Fruit fly (Drosophila melanogaster) whole organism: ENCODE measurements around the gene ebd1.

Experiments used
- CG8478 ChIP-seq: fragments of >200 bp; optimal IDR thresholded peaks from 2 replicates; lab custom pipeline; 2018; ENCODE audit warnings: inconsistent platforms
- Dll ChIP-seq: fragments of >200 bp; optimal IDR thresholded peaks from 2 replicates; lab custom pipeline; 2017
- EcR ChIP-seq, 2 experiments: fragments of >200 bp; optimal IDR thresholded peaks; 2 replicates each; lab custom pipeline; 2017; ENCODE audit warnings: missing biosample characterization in 2 of 2, missing genetic modification characterization in 2 of 2, missing genetic modification reagents in 2 of 2
- pan ChIP-seq: fragments of >200 bp; optimal IDR thresholded peaks from 2 replicates; lab custom pipeline; 2017
- psq ChIP-seq: fragments of >200 bp; optimal IDR thresholded peaks from 2 replicates; lab custom pipeline; 2017
- usp ChIP-seq: fragments of >200 bp; optimal IDR thresholded peaks from 2 replicates; lab custom pipeline; 2017; ENCODE audit warnings: missing biosample characterization, missing genetic modification characterization, mixed read lengths

Gene ebd1

dm6 chr3L:724518-725341, 39.4 kb upstream of the ebd1 start:
- TF ChIP-seq usp (no peak), pan (no peak), psq (lab: Kevin White, UChicago) (no peak), EcR (GFP tag; optimal IDR thresholded peaks at IDR 0.05; lab: Kevin White, UChicago) (no peak), CG8478 (lab: Kevin White, UChicago) (no peak), Dll (lab: Kevin White, UChicago) (no peak)

dm6 chr3L:723654-724461, 38.5 kb upstream of the ebd1 start:
- no peak for TF ChIP-seq Dll (lab: Kevin White, UChicago)
- no peak for TF ChIP-seq usp
- no peak for TF ChIP-seq EcR (GFP tag; optimal IDR thresholded peaks at IDR 0.05; lab: Kevin White, UChicago)
- TF ChIP-seq pan: no peak
- TF ChIP-seq psq (lab: Kevin White, UChicago): no peak
- no peak for TF ChIP-seq CG8478 (lab: Kevin White, UChicago)

DNA sequence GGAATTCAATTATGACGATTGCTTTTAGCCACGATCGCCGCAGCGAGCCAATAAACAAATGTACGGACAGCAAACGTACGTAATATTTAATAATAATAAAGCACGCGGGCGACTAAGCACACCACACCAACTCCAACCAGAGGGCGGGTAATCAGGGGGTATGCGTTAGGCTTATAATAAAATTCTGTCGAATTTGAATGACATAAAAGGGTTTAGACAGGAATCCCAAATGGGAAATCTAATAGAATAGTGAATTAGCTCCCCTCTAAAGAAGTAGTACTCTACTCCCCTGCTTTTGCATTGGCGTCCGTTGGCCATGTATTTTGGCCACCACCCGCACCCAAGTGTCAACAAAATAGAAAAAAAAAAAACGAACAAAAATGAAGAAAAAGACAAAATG, 37.0 kb upstream of the ebd1 start:
- TF ChIP-seq usp (no peak), CG8478 (lab: Kevin White, UChicago) (no peak), EcR (GFP tag; optimal IDR thresholded peaks at IDR 0.05; lab: Kevin White, UChicago) (no peak), Dll (lab: Kevin White, UChicago) (no peak), psq (lab: Kevin White, UChicago) (no peak), pan (no peak)

DNA sequence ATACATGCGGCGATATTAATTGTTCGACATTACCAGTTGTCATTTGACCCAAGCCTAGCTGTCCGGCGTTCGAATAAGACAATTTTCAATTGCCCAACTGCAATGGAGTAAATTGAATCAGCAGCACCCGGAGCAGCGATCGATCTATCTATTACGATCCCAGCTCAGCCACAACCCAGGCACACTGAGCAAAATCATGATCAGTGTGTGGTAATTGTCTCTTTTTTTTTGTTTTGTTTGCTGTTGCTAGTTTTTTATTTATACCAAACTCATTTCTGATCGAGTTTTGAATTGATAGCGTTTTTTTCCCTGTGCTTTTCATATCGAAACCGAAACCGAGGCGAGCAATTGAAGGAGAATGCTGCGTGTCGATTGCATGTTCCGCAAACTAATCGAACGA, 36.5 kb upstream of the ebd1 start:
- TF ChIP-seq usp: no peak
- no peak for TF ChIP-seq CG8478 (lab: Kevin White, UChicago)
- no peak for TF ChIP-seq Dll (lab: Kevin White, UChicago)
- TF ChIP-seq pan: no peak
- no peak for TF ChIP-seq psq (lab: Kevin White, UChicago)
- TF ChIP-seq EcR (GFP tag; optimal IDR thresholded peaks at IDR 0.05; lab: Kevin White, UChicago): no peak

DNA sequence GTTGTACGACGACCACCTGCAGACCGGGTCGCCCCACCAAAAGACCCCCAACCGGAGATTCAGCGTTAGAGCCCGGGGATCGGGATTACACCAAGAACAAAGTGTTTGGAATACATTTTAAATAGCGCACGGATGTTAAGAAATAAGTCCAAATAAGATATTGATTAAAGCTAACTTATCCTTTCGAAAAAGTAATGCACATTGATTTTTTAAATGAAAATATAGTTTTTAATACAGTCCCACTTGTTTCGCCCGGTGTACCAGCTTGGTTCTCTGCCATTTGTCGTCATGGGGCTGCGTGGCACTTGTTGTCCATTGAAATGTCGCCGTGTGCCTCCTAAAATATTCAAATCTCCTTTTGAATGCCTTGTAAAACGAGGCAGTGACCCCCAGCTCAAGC, 35.7 kb upstream of the ebd1 start:
- no peak for TF ChIP-seq pan

dm6 chr3L:718378-718777, 33.0 kb upstream of the ebd1 start:
- TF ChIP-seq psq (lab: Kevin White, UChicago): no peak
- no peak for TF ChIP-seq usp
- no peak for TF ChIP-seq CG8478 (lab: Kevin White, UChicago)
- no peak for TF ChIP-seq EcR (GFP tag; optimal IDR thresholded peaks at IDR 0.05; lab: Kevin White, UChicago)
- no peak for TF ChIP-seq pan
- TF ChIP-seq Dll (lab: Kevin White, UChicago): no peak

DNA sequence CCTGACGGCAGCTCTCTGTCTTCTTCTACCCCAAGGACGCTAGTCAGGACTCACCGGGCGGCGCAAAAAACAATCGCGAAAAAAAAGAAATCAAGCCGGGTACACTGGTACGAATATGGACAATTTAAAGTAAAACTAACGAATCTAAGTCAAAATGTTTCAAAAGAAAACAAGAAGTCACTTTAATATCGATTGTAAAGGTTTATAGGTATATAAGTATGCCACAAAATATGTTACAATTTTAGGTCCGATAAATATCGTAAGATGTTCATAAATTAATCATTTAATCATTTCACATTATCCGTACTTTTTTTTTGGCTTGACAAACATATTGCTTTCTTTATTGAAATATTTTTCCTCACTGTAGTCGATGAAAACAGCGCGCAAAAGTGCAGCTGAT, 30.7 kb upstream of the ebd1 start:
- no peak for TF ChIP-seq EcR (GFP tag; optimal IDR thresholded peaks at IDR 0.05; lab: Kevin White, UChicago)
- no peak for TF ChIP-seq Dll (lab: Kevin White, UChicago)
- TF ChIP-seq psq (lab: Kevin White, UChicago): no peak
- no peak for TF ChIP-seq usp
- no peak for TF ChIP-seq CG8478 (lab: Kevin White, UChicago)
- TF ChIP-seq pan: no peak

- TF ChIP-seq CG8478 (lab: Kevin White, UChicago): peak; percentile 1
- no peak for TF ChIP-seq Dll (lab: Kevin White, UChicago)
Observed at dm6 chr3L:711839-712553, 26.6 kb upstream of the ebd1 start, which contains the start of gene CG13896. Gene CG13896 (minus strand): TSS chr3L:711850.

DNA sequence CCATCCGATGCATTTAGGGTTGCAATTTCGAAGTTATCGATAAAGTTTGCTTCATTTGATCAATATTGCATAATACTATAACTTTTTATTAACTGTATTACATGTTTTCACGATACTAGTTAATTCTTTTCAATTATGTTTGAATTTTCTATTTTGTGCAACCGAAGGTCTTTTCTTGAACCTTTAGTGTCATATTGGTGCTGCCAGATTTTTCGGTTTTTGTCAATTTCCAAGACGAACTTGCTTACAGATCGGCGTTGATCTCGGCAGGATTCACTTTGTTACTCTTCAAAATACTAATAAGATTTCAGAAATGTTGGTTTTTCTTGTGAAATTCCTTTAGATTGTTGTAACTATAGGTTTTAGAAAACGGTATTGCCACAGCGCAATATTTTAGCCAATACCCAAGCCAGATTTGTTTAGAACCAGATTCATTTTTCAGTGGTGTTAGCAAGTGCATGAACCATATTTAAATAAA, 25.0 kb upstream of the ebd1 start, which contains the start of gene CkIIalpha-i3:
Gene CkIIalpha-i3, minus strand, starts transcription at position 263 of the 478 bp plus-strand sequence.
- no peak for TF ChIP-seq psq (lab: Kevin White, UChicago)
- no peak for TF ChIP-seq CG8478 (lab: Kevin White, UChicago)
- TF ChIP-seq Dll (lab: Kevin White, UChicago): no peak

DNA sequence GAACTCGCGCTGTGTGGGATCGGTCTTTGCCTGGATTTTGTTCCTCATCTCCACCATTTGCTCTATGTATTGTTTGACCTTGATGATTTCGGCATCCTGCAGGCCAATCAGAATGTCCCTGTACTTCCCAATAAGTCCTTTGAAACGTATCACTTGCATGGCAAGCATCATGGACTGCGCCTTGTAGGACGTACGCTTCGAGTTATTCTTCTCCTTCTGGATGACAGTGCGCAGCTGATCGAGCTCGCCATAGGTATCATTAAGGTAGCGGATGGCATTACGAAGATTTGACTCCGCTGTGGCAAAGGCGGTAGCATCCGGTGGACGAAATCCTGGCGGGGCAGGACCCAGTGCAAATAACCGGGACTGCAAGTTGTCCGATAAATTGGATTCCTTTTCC, 24.5 kb upstream of the ebd1 start:
- no peak for TF ChIP-seq pan
- no peak for TF ChIP-seq CG8478 (lab: Kevin White, UChicago)
- no peak for TF ChIP-seq EcR (GFP tag; optimal IDR thresholded peaks at IDR 0.05; lab: Kevin White, UChicago)
- no peak for TF ChIP-seq usp
- no peak for TF ChIP-seq Dll (lab: Kevin White, UChicago)
- TF ChIP-seq psq (lab: Kevin White, UChicago): no peak

DNA sequence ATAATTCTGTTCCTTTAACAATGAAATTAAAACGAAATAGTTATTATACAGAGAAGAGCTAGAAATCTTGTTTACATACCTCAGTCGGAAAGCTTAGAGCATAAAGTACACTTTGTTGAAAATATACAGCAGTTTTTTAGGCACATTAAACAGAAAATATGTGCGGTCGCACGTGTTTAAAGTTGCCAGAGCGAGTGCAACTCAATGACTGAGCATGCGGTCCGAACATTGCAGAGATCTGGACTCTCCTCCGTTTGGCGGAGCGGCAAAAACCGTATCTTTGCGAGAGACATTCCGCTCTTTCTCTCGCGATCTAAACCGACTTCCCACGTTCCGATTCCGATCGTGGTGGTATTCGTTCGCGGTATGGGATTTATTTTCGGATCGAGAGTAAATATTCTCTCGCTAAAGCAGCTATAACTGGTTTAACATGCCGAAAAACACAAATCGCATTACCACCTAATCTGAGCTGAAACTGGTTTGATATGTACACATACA, 22.7 kb upstream of the ebd1 start, which contains the start of gene CG13895:
Gene CG13895, minus strand, starts transcription at position 214 of the 498 bp plus-strand sequence.
- TF ChIP-seq psq (lab: Kevin White, UChicago) (no peak), Dll (lab: Kevin White, UChicago) (no peak), CG8478 (lab: Kevin White, UChicago) (no peak), EcR (GFP tag; optimal IDR thresholded peaks at IDR 0.05; lab: Kevin White, UChicago) (no peak), usp (no peak), pan (no peak)
